Fruit fly (Drosophila melanogaster) whole organism, embryonic: ENCODE measurements around the gene arg.

Experiments used
- CG11696 ChIP-seq: fragments of 200-800 bp; sonication (Bioruptor generic); IDR thresholded peaks from 2 replicates; pipeline ENCODE4 v1.3.6; 2022; ENCODE audit warnings: missing biosample characterization, missing genetic modification characterization
- CG12104 ChIP-seq: fragments of 200-800 bp; sonication (Bioruptor generic); optimal IDR thresholded peaks from 3 replicates; lab custom pipeline; 2016; ENCODE audit warnings: missing biosample characterization, missing genetic modification characterization
- CG12219 ChIP-seq: fragments of 200-800 bp; sonication (Bioruptor generic); optimal IDR thresholded peaks from 3 replicates; lab custom pipeline; 2018; ENCODE audit warnings: missing biosample characterization, mild to moderate bottlenecking, missing genetic modification characterization
- CG12391 ChIP-seq: fragments of 200-800 bp; sonication (Bioruptor generic); optimal IDR thresholded peaks from 3 replicates; lab custom pipeline; 2018; ENCODE audit warnings: missing biosample characterization, mild to moderate bottlenecking, missing genetic modification characterization, moderate library complexity
- CG12744 ChIP-seq: fragments of 200-800 bp; sonication (Bioruptor generic); optimal IDR thresholded peaks from 2 replicates; lab custom pipeline; 2016; ENCODE audit warnings: missing biosample characterization, missing genetic modification characterization
- CG13424 ChIP-seq: fragments of 200-800 bp; sonication (Bioruptor generic); optimal IDR thresholded peaks from 2 replicates; lab custom pipeline; 2019; ENCODE audit warnings: missing biosample characterization, mild to moderate bottlenecking, missing genetic modification characterization, moderate library complexity
- CG13775 ChIP-seq: fragments of 200-800 bp; sonication (Bioruptor generic); optimal IDR thresholded peaks from 3 replicates; lab custom pipeline; 2017; ENCODE audit warnings: missing biosample characterization, mild to moderate bottlenecking, missing genetic modification characterization
- CG15514 ChIP-seq: fragments of 200-800 bp; sonication (Bioruptor generic); optimal IDR thresholded peaks from 3 replicates; lab custom pipeline; 2017; ENCODE audit warnings: missing biosample characterization, missing genetic modification characterization, mild to moderate bottlenecking, moderate library complexity, missing genetic modification reagents
- CG18262 ChIP-seq: fragments of 200-800 bp; optimal IDR thresholded peaks from 3 replicates; lab custom pipeline; 2019; ENCODE audit warnings: missing biosample characterization, mild to moderate bottlenecking, missing genetic modification characterization, moderate library complexity
- CG31388 ChIP-seq: fragments of 200-800 bp; sonication (Bioruptor generic); optimal IDR thresholded peaks from 2 replicates; lab custom pipeline; 2016; ENCODE audit warnings: missing biosample characterization, missing genetic modification characterization
- CG31441 ChIP-seq: fragments of 200-800 bp; sonication (Bioruptor generic); IDR thresholded peaks from 2 replicates; pipeline ENCODE4 v1.3.6; 2022; ENCODE audit warnings: missing biosample characterization, missing genetic modification characterization
- CG32532 ChIP-seq: fragments of 200-800 bp; sonication (Bioruptor generic); IDR thresholded peaks from 2 replicates; pipeline ENCODE4 v1.3.6; 2022; ENCODE audit warnings: missing biosample characterization, missing genetic modification characterization
- CG5953 ChIP-seq: fragments of 200-800 bp; sonication (Bioruptor generic); IDR thresholded peaks from 2 replicates; pipeline ENCODE4 v1.3.6; 2022; ENCODE audit warnings: missing biosample characterization, missing genetic modification characterization
- CG8388 ChIP-seq: fragments of 200-800 bp; sonication (Bioruptor generic); optimal IDR thresholded peaks from 2 replicates; lab custom pipeline; 2019; ENCODE audit warnings: missing biosample characterization, mild to moderate bottlenecking, missing genetic modification characterization, moderate library complexity
- CG9609 ChIP-seq: fragments of 200-800 bp; sonication (Bioruptor generic); optimal IDR thresholded peaks from 3 replicates; lab custom pipeline; 2016; ENCODE audit warnings: missing biosample characterization, missing genetic modification characterization
- CrebB ChIP-seq: fragments of 200-800 bp; sonication (Bioruptor generic); optimal IDR thresholded peaks from 3 replicates; lab custom pipeline; 2018; ENCODE audit warnings: missing biosample characterization, mild to moderate bottlenecking, missing genetic modification characterization
- Fer3 ChIP-seq: fragments of 200-800 bp; sonication (Bioruptor generic); optimal IDR thresholded peaks from 2 replicates; lab custom pipeline; 2018; ENCODE audit warnings: missing biosample characterization, mild to moderate bottlenecking, missing genetic modification characterization, moderate library complexity
- Hsf ChIP-seq: fragments of 200-800 bp; sonication (Bioruptor generic); optimal IDR thresholded peaks from 3 replicates; lab custom pipeline; 2016; ENCODE audit warnings: missing biosample characterization, missing genetic modification characterization
- MBD-R2 ChIP-seq: fragments of 200-800 bp; sonication (Bioruptor generic); IDR thresholded peaks from 2 replicates; pipeline ENCODE4 v1.3.6; 2022; ENCODE audit warnings: missing biosample characterization, missing genetic modification characterization
- Max ChIP-seq: fragments of 200-800 bp; sonication (Bioruptor generic); optimal IDR thresholded peaks from 2 replicates; lab custom pipeline; 2016; ENCODE audit warnings: missing biosample characterization, mild to moderate bottlenecking, missing genetic modification characterization
- NC2β ChIP-seq: fragments of 200-800 bp; sonication (Bioruptor generic); optimal IDR thresholded peaks from 2 replicates; lab custom pipeline; 2016; ENCODE audit warnings: missing biosample characterization, missing genetic modification characterization
- Nf-YA ChIP-seq: fragments of 200-800 bp; sonication (Bioruptor generic); IDR thresholded peaks from 2 replicates; pipeline ENCODE4 v1.3.6; 2022; ENCODE audit warnings: missing biosample characterization, missing genetic modification characterization
- NfI ChIP-seq: fragments of 200-800 bp; sonication (Bioruptor generic); optimal IDR thresholded peaks from 3 replicates; lab custom pipeline; 2018; ENCODE audit warnings: missing biosample characterization, mild to moderate bottlenecking, missing genetic modification characterization, moderate library complexity
- Sox100B ChIP-seq: fragments of 200-800 bp; sonication (Bioruptor generic); optimal IDR thresholded peaks from 3 replicates; lab custom pipeline; 2018; ENCODE audit warnings: missing biosample characterization, mild to moderate bottlenecking, missing genetic modification characterization
- Spps ChIP-seq: fragments of 200-800 bp; sonication (Bioruptor generic); optimal IDR thresholded peaks from 2 replicates; lab custom pipeline; 2018; ENCODE audit warnings: missing biosample characterization, mild to moderate bottlenecking, missing genetic modification characterization
- TFAM ChIP-seq: fragments of 200-800 bp; sonication (Bioruptor generic); optimal IDR thresholded peaks from 2 replicates; lab custom pipeline; 2017; ENCODE audit warnings: missing biosample characterization, missing genetic modification characterization, inconsistent platforms
- Xbp1 ChIP-seq: fragments of 200-800 bp; sonication (Bioruptor generic); optimal IDR thresholded peaks from 3 replicates; lab custom pipeline; 2016; ENCODE audit warnings: missing biosample characterization, mild to moderate bottlenecking, missing genetic modification characterization
- abd-A ChIP-seq: fragments of 200-800 bp; sonication (Bioruptor generic); optimal IDR thresholded peaks from 3 replicates; lab custom pipeline; 2019; ENCODE audit warnings: missing biosample characterization, mild to moderate bottlenecking, missing genetic modification characterization, moderate library complexity
- bigmax ChIP-seq: fragments of 200-800 bp; sonication (Bioruptor generic); optimal IDR thresholded peaks from 2 replicates; lab custom pipeline; 2018; ENCODE audit warnings: missing biosample characterization, mild to moderate bottlenecking, missing genetic modification characterization
- chn ChIP-seq: fragments of 200-800 bp; sonication (Bioruptor generic); optimal IDR thresholded peaks from 2 replicates; lab custom pipeline; 2016; ENCODE audit warnings: missing biosample characterization, missing genetic modification characterization
- hbn ChIP-seq: fragments of 200-800 bp; sonication (Bioruptor generic); IDR thresholded peaks from 2 replicates; pipeline ENCODE4 v1.3.6; 2022; ENCODE audit warnings: missing biosample characterization, missing genetic modification characterization; ENCODE audit not compliant: partially characterized antibody
- hkb ChIP-seq, 2 experiments: fragments of 200-800 bp in 1 of 2; fragments of >200 bp in 1 of 2; sonication (Bioruptor generic) in 1 of 2; IDR thresholded peaks in 1 of 2; optimal IDR thresholded peaks in 1 of 2; 2 replicates each; pipeline versions ENCODE4 v1.3.6 to Lab custom; 2017 to 2022; ENCODE audit warnings: missing biosample characterization in 1 of 2, missing genetic modification characterization in 1 of 2
- insv ChIP-seq, 2 experiments: fragments of 200-800 bp; sonication (Bioruptor generic); optimal IDR thresholded peaks; 3 replicates each; lab custom pipeline; 2016 to 2018; ENCODE audit warnings: missing biosample characterization in 2 of 2, missing genetic modification characterization in 2 of 2
- kni ChIP-seq: fragments of 200-800 bp; sonication (Bioruptor generic); optimal IDR thresholded peaks from 3 replicates; lab custom pipeline; 2017; ENCODE audit warnings: mild to moderate bottlenecking, missing biosample characterization, missing genetic modification reagents, missing genetic modification characterization
- lab ChIP-seq: fragments of 200-800 bp; sonication (Bioruptor generic); optimal IDR thresholded peaks from 3 replicates; lab custom pipeline; 2017; ENCODE audit warnings: missing biosample characterization, missing genetic modification characterization, mild to moderate bottlenecking, moderate library complexity, missing genetic modification reagents
- mam ChIP-seq: fragments of 200-800 bp; sonication (Bioruptor generic); optimal IDR thresholded peaks from 3 replicates; lab custom pipeline; 2016; ENCODE audit warnings: missing biosample characterization, missing genetic modification characterization
- nmo ChIP-seq: fragments of 200-800 bp; sonication (Bioruptor generic); optimal IDR thresholded peaks from 2 replicates; lab custom pipeline; 2018; ENCODE audit warnings: missing biosample characterization, mild to moderate bottlenecking, missing genetic modification characterization, moderate library complexity
- oc ChIP-seq: fragments of 200-800 bp; sonication (Bioruptor generic); optimal IDR thresholded peaks from 2 replicates; lab custom pipeline; 2018; ENCODE audit warnings: missing biosample characterization, mild to moderate bottlenecking, missing genetic modification characterization, moderate library complexity
- otp ChIP-seq: fragments of 200-800 bp; sonication (Bioruptor generic); IDR thresholded peaks from 3 replicates; pipeline ENCODE4, ENCODE4 v1.3.6; 2022; ENCODE audit warnings: missing biosample characterization, missing genetic modification characterization
- pros ChIP-seq: fragments of 200-800 bp; sonication (Bioruptor generic); optimal IDR thresholded peaks from 3 replicates; lab custom pipeline; 2019; ENCODE audit warnings: missing biosample characterization, mild to moderate bottlenecking, missing genetic modification characterization, moderate library complexity
- ranshi ChIP-seq: fragments of 200-800 bp; sonication (Bioruptor generic); IDR thresholded peaks from 2 replicates; pipeline ENCODE4 v1.3.6; 2022; ENCODE audit warnings: missing biosample characterization, missing genetic modification characterization
- sd ChIP-seq: fragments of 200-800 bp; sonication (Bioruptor generic); optimal IDR thresholded peaks from 3 replicates; lab custom pipeline; 2018; ENCODE audit warnings: missing biosample characterization, mild to moderate bottlenecking, missing genetic modification characterization, moderate library complexity
- sob ChIP-seq: fragments of 200-800 bp; sonication (Bioruptor generic); IDR thresholded peaks from 2 replicates; pipeline ENCODE4 v1.3.6; 2022; ENCODE audit warnings: missing biosample characterization, missing genetic modification characterization
- sr ChIP-seq: fragments of 200-800 bp; sonication (Bioruptor generic); IDR thresholded peaks from 3 replicates; pipeline ENCODE4 v1.3.6; 2022; ENCODE audit warnings: missing biosample characterization, missing genetic modification characterization
- tap ChIP-seq: fragments of 200-800 bp; optimal IDR thresholded peaks from 3 replicates; lab custom pipeline; 2019; ENCODE audit warnings: missing biosample characterization, mild to moderate bottlenecking, missing genetic modification characterization, moderate library complexity
- tna ChIP-seq: fragments of 200-800 bp; sonication (Bioruptor generic); IDR thresholded peaks from 2 replicates; pipeline ENCODE4 v1.3.6; 2022; ENCODE audit warnings: missing biosample characterization, missing genetic modification characterization; ENCODE audit not compliant: partially characterized antibody
- unpg ChIP-seq: fragments of 200-800 bp; sonication (Bioruptor generic); optimal IDR thresholded peaks from 3 replicates; lab custom pipeline; 2018; ENCODE audit warnings: missing biosample characterization, mild to moderate bottlenecking, missing genetic modification characterization, moderate library complexity
- vvl ChIP-seq: fragments of 200-800 bp; sonication (Bioruptor generic); IDR thresholded peaks from 2 replicates; pipeline ENCODE4 v1.3.6; 2022; ENCODE audit warnings: missing biosample characterization, missing genetic modification characterization
- wek ChIP-seq: fragments of 200-800 bp; sonication (Bioruptor generic); optimal IDR thresholded peaks from 3 replicates; lab custom pipeline; 2018; ENCODE audit warnings: missing biosample characterization, mild to moderate bottlenecking, missing genetic modification characterization, moderate library complexity
- zfh2 ChIP-seq: fragments of 200-800 bp; sonication (Bioruptor generic); optimal IDR thresholded peaks from 2 replicates; lab custom pipeline; 2016; ENCODE audit warnings: missing biosample characterization, missing genetic modification characterization

The arg gene

dm6 chrX:524331-524730, 15.1 kb downstream of the arg start (continued):
- TF ChIP-seq CG12104 (GFP tag; lab: Kevin White, UChicago) (no peak), tna (GFP tag; lab: Robert Waterston, UW) (no peak), kni (peak; percentile 75), Sox100B (GFP tag; lab: Kevin White, UChicago) (no peak), unpg (GFP tag; lab: Kevin White, UChicago) (peak; percentile 20), oc (no peak), tap (tag; lab: Kevin White, UChicago) (peak; percentile 22), CG31441 (GFP tag; lab: Robert Waterston, UW) (no peak), NfI (GFP tag; lab: Kevin White, UChicago) (no peak), Hsf (GFP tag; lab: Kevin White, UChicago) (peak; percentile 18), CG12391 (tag; lab: Kevin White, UChicago) (peak; percentile 8), mam (GFP tag; lab: Kevin White, UChicago) (no peak), nmo (GFP tag; lab: Kevin White, UChicago) (no peak), Nf-YA (GFP tag; lab: Robert Waterston, UW) (no peak), MBD-R2 (GFP tag; lab: Robert Waterston, UW) (no peak), bigmax (GFP tag; lab: Kevin White, UChicago) (no peak), CG5953 (GFP tag; lab: Robert Waterston, UW) (0 out of 2 replicates have a peak, but pooled peaks have one; percentile 21), ranshi (GFP tag; lab: Robert Waterston, UW) (0 out of 2 replicates have a peak, but pooled peaks have one; percentile 24), CG13424 (tag; lab: Kevin White, UChicago) (peak; percentile 40), chn (GFP tag; lab: Kevin White, UChicago) (peak; percentile 3), CrebB (no peak), CG31388 (GFP tag; lab: Kevin White, UChicago) (no peak), vvl (GFP tag; lab: Robert Waterston, UW) (peak; percentile 67), CG12219 (GFP tag; lab: Kevin White, UChicago) (peak; percentile 34), Xbp1 (GFP tag; lab: Kevin White, UChicago) (peak; percentile 10), Spps (no peak), abd-A (tag; lab: Kevin White, UChicago) (peak; percentile 67), sd (peak; percentile 30), CG11696 (GFP tag; lab: Robert Waterston, UW) (no peak), lab (peak; percentile 52), sob (GFP tag; lab: Robert Waterston, UW) (0 out of 2 replicates have a peak, but pooled peaks have one; percentile 10), wek (GFP tag; lab: Kevin White, UChicago) (peak; percentile 20), NC2β (GFP tag; lab: Kevin White, UChicago) (no peak), CG12744 (no peak), insv (GFP tag; optimal IDR thresholded peaks at IDR 0.05; lab: Kevin White, UChicago) (peak in 1 of 2 experiments; percentile 2), Max (GFP tag; lab: Kevin White, UChicago) (no peak), TFAM (GFP tag; lab: Kevin White, UChicago) (no peak), hkb (optimal IDR thresholded peaks at IDR 0.05; lab: Kevin White, UChicago) (no peak), hkb (GFP tag; IDR thresholded peaks at IDR 0.05; lab: Robert Waterston, UW) (peak; percentile 48; the same call in 1 of the 2 replicates), sr (GFP tag; lab: Robert Waterston, UW) (no peak), CG13775 (no peak), Fer3 (tag; lab: Kevin White, UChicago) (peak; percentile 7), CG32532 (GFP tag; lab: Robert Waterston, UW) (0 out of 2 replicates have a peak, but pooled peaks have one; percentile 22), hbn (GFP tag; lab: Robert Waterston, UW) (no peak), CG9609 (GFP tag; lab: Kevin White, UChicago) (no peak), CG8388 (GFP tag; lab: Kevin White, UChicago) (no peak), otp (GFP tag; lab: Robert Waterston, UW) (no peak), CG15514 (GFP tag; lab: Kevin White, UChicago) (peak; percentile 16), CG18262 (tag; lab: Kevin White, UChicago) (peak; percentile 34), zfh2 (GFP tag; lab: Kevin White, UChicago) (no peak), pros (GFP tag; lab: Kevin White, UChicago) (peak; percentile 70)
